Worm (Caenorhabditis elegans) whole organism, midembryonic: ENCODE measurements around the gene Y11D7A.7.

Experiments used
- cog-1 ChIP-seq: sonication (generic microtip); optimal IDR thresholded peaks from 2 replicates; lab custom pipeline; 2016; ENCODE audit warnings: missing genetic modification characterization, missing compliant biosample characterization
- flt-1 ChIP-seq: fragments of 200-800 bp; sonication (Bioruptor generic); IDR thresholded peaks from 2 replicates; pipeline ENCODE4 v1.3.6; 2022; ENCODE audit warnings: missing genetic modification characterization, missing compliant biosample characterization
- klf-2 ChIP-seq: fragments of 200-800 bp; sonication (Bioruptor generic); conservative IDR thresholded peaks from 2 replicates; pipeline ENCODE4 v1.3.6; 2022; ENCODE audit warnings: missing genetic modification reagents, missing genetic modification characterization, missing compliant biosample characterization
- ztf-23 ChIP-seq: fragments of 200-800 bp; sonication (Bioruptor generic); IDR thresholded peaks from 2 replicates; pipeline ENCODE4 v1.3.6; 2022; ENCODE audit warnings: missing genetic modification reagents, missing genetic modification characterization, missing compliant biosample characterization
- ztf-29 ChIP-seq: fragments of 200-800 bp; sonication (Bioruptor generic); IDR thresholded peaks from 2 replicates; pipeline ENCODE4 v1.3.6; 2022; ENCODE audit warnings: missing genetic modification reagents, missing genetic modification characterization, missing compliant biosample characterization

DNA sequence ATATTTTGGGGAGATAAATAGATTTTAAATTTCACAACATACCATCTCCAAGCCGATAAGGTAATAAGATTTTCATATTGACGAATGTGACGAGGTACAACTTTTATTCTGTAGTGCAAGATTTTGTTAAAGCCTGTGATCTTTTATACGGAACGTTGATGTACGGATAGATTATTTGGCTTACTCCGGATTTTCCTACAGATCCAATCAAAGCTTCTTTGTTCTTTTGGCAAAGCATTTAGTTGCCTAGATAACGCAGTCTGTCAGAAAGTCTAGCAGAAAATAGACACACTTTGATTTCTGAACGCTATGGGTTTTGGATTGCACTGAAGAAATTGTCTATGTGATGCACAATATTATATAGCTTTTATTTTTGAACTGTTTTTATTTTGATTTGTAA is 49.8 kb downstream of the Y11D7A.7 start, which contains the start of gene F49C12.2:
- TF ChIP-seq cog-1 (no peak), klf-2 (GFP tag; lab: Robert Waterston, UW) (no peak), ztf-29 (GFP tag; lab: Robert Waterston, UW) (no peak), ztf-23 (GFP tag; lab: Robert Waterston, UW) (no peak), flt-1 (no peak)
